Fruit fly (Drosophila melanogaster): ENCODE results near the gene GstZ2.
A peak's percentile ranks its signal among the peaks of the same experiment; 100 is the strongest.

GstZ2 gene

dm6 chr3R:9417577-9418334, 42.7 kb downstream of the GstZ2 start, which contains the start of gene ps (continued):
- TF ChIP-seq CG18764 (GFP tag; optimal IDR thresholded peaks at IDR 0.05), result no peak
- TF ChIP-seq CG9932 (GFP tag; IDR thresholded peaks at IDR 0.05), result no peak
- TF ChIP-seq oc (tag; optimal IDR thresholded peaks at IDR 0.05), result no peak
- no peak for TF ChIP-seq CG12104 (GFP tag; optimal IDR thresholded peaks at IDR 0.05)
- no peak for TF ChIP-seq CG14965 (GFP tag; optimal IDR thresholded peaks at IDR 0.05; ENCODE audit: borderline replicate concordance)
- no peak for TF ChIP-seq luna (GFP tag; optimal IDR thresholded peaks at IDR 0.05)
- no peak for TF ChIP-seq emc (GFP tag; optimal IDR thresholded peaks at IDR 0.05)
- TF ChIP-seq so (GFP tag; IDR thresholded peaks at IDR 0.05), result no peak
- no peak for TF ChIP-seq CG30020 (tag; optimal IDR thresholded peaks at IDR 0.05)
- no peak for TF ChIP-seq HLH54F (GFP tag; optimal IDR thresholded peaks at IDR 0.05)
- TF ChIP-seq Dip3 (GFP tag; optimal IDR thresholded peaks at IDR 0.05), result no peak
- TF ChIP-seq trh (GFP tag; optimal IDR thresholded peaks at IDR 0.05), result no peak
- no peak for TF ChIP-seq Camta (GFP tag; optimal IDR thresholded peaks at IDR 0.05)
- no peak for TF ChIP-seq HHEX (GFP tag; optimal IDR thresholded peaks at IDR 0.05)
- TF ChIP-seq vnd (GFP tag; IDR thresholded peaks at IDR 0.05; ENCODE audit: partially characterized antibody), result no peak
- no peak for TF ChIP-seq CG6765 (GFP tag; optimal IDR thresholded peaks at IDR 0.05)
- TF ChIP-seq CG6813 (GFP tag; optimal IDR thresholded peaks at IDR 0.05), result no peak
- TF ChIP-seq pfk (GFP tag; optimal IDR thresholded peaks at IDR 0.05), result no peak
- TF ChIP-seq Elba2 (GFP tag; optimal IDR thresholded peaks at IDR 0.05), result no peak
- no peak for TF ChIP-seq gsb-n (tag; optimal IDR thresholded peaks at IDR 0.05)
- TF ChIP-seq fd64A (GFP tag; optimal IDR thresholded peaks at IDR 0.05), result no peak
- TF ChIP-seq trem (tag; optimal IDR thresholded peaks at IDR 0.05), result no peak
- no peak for TF ChIP-seq CG16813 (GFP tag; IDR thresholded peaks at IDR 0.05; ENCODE audit: partially characterized antibody)
- TF ChIP-seq nerfin-2 (GFP tag; IDR thresholded peaks at IDR 0.05; ENCODE audit: partially characterized antibody), result no peak
- no peak for TF ChIP-seq bowl (GFP tag; IDR thresholded peaks at IDR 0.05)
- TF ChIP-seq C15 (GFP tag; IDR thresholded peaks at IDR 0.05), result no peak
- TF ChIP-seq jing (GFP tag; optimal IDR thresholded peaks at IDR 0.05), result no peak
- TF ChIP-seq tio (GFP tag; optimal IDR thresholded peaks at IDR 0.05), result no peak
- no peak for TF ChIP-seq Pdp1 (GFP tag; optimal IDR thresholded peaks at IDR 0.05)
- no peak for TF ChIP-seq CG1792 (GFP tag; optimal IDR thresholded peaks at IDR 0.05)
- no peak for TF ChIP-seq prd (optimal IDR thresholded peaks at IDR 0.05)
- no peak for TF ChIP-seq prd (GFP tag; IDR thresholded peaks at IDR 0.05)
- no peak for TF ChIP-seq CG18262 (tag; optimal IDR thresholded peaks at IDR 0.05)
- no peak for TF ChIP-seq CG3847 (GFP tag; IDR thresholded peaks at IDR 0.05)
- TF ChIP-seq sqz (GFP tag; optimal IDR thresholded peaks at IDR 0.05), result peak; percentile 66
- peak; percentile 43 for TF ChIP-seq BtbVII (GFP tag; optimal IDR thresholded peaks at IDR 0.05)
- TF ChIP-seq sens-2 (GFP tag; IDR thresholded peaks at IDR 0.05), result no peak
- TF ChIP-seq gfzf (GFP tag; optimal IDR thresholded peaks at IDR 0.05), result no peak
- no peak for TF ChIP-seq Neu2 (GFP tag; optimal IDR thresholded peaks at IDR 0.05; ENCODE audit: borderline replicate concordance)
- no peak for TF ChIP-seq CG17802 (tag; optimal IDR thresholded peaks at IDR 0.05)
- TF ChIP-seq Hr39 (optimal IDR thresholded peaks at IDR 0.05), result no peak
- no peak for TF ChIP-seq grn (GFP tag; optimal IDR thresholded peaks at IDR 0.05)
- no peak for TF ChIP-seq schlank (tag; optimal IDR thresholded peaks at IDR 0.05)
- no peak for TF ChIP-seq CG1529 (GFP tag; optimal IDR thresholded peaks at IDR 0.05)
- TF ChIP-seq CG2116 (GFP tag; optimal IDR thresholded peaks at IDR 0.05), result no peak
- TF ChIP-seq pita (GFP tag; optimal IDR thresholded peaks at IDR 0.05), result no peak
- TF ChIP-seq crc (GFP tag; optimal IDR thresholded peaks at IDR 0.05), result no peak
- no peak for TF ChIP-seq ato (GFP tag; IDR thresholded peaks at IDR 0.05; ENCODE audit: partially characterized antibody)
- no peak for TF ChIP-seq ewg (GFP tag; optimal IDR thresholded peaks at IDR 0.05)
- TF ChIP-seq CG10366 (GFP tag; IDR thresholded peaks at IDR 0.05), result no peak
